Worm (Caenorhabditis elegans) whole organism, midembryonic: ENCODE measurements around the gene T04B2.8.

Experiments
- T22C8.4 ChIP-seq: fragments of 200-800 bp; sonication (Bioruptor generic); IDR thresholded peaks from 2 replicates; pipeline ENCODE4 v1.3.6; 2022; ENCODE audit warnings: missing genetic modification characterization, missing compliant biosample characterization
- cog-1 ChIP-seq: sonication (generic microtip); optimal IDR thresholded peaks from 2 replicates; lab custom pipeline; 2016; ENCODE audit warnings: missing genetic modification characterization, missing compliant biosample characterization
- flt-1 ChIP-seq: fragments of 200-800 bp; sonication (Bioruptor generic); IDR thresholded peaks from 2 replicates; pipeline ENCODE4 v1.3.6; 2022; ENCODE audit warnings: missing genetic modification characterization, missing compliant biosample characterization
- klf-2 ChIP-seq: fragments of 200-800 bp; sonication (Bioruptor generic); conservative IDR thresholded peaks from 2 replicates; pipeline ENCODE4 v1.3.6; 2022; ENCODE audit warnings: missing genetic modification reagents, missing genetic modification characterization, missing compliant biosample characterization
- med-1 ChIP-seq: sonication (generic microtip); optimal IDR thresholded peaks from 2 replicates; lab custom pipeline; 2017; ENCODE audit warnings: missing genetic modification characterization, mild to moderate bottlenecking, missing compliant biosample characterization, antibody characterized with exemption, missing genetic modification reagents; ENCODE audit not compliant: insufficient read depth
- ref-1 ChIP-seq: fragments of 200-800 bp; sonication (Bioruptor generic); conservative IDR thresholded peaks from 2 replicates; pipeline ENCODE4 v1.3.6; 2022; ENCODE audit warnings: missing genetic modification reagents, missing genetic modification characterization, missing compliant biosample characterization
- tab-1 ChIP-seq: fragments of 200-800 bp; sonication (Bioruptor generic); IDR thresholded peaks from 2 replicates; pipeline ENCODE4 v1.3.6; 2022; ENCODE audit warnings: missing genetic modification characterization, missing compliant biosample characterization
- ztf-23 ChIP-seq: fragments of 200-800 bp; sonication (Bioruptor generic); IDR thresholded peaks from 2 replicates; pipeline ENCODE4 v1.3.6; 2022; ENCODE audit warnings: missing genetic modification reagents, missing genetic modification characterization, missing compliant biosample characterization
- ztf-29 ChIP-seq: fragments of 200-800 bp; sonication (Bioruptor generic); IDR thresholded peaks from 2 replicates; pipeline ENCODE4 v1.3.6; 2022; ENCODE audit warnings: missing genetic modification reagents, missing genetic modification characterization, missing compliant biosample characterization

Gene T04B2.8

ce11 chrIV:10056138-10056537, 5.2 kb upstream of the T04B2.8 start, which contains the start of gene T04B2.7:
T04B2.7 (minus strand) TSS chrIV:10056238.
- no peak for TF ChIP-seq med-1 (GFP tag; lab: Kevin White, UChicago)
- no peak for TF ChIP-seq ref-1 (GFP tag; lab: Robert Waterston, UW)
- TF ChIP-seq flt-1, result no peak
- TF ChIP-seq cog-1 (tag; lab: Kevin White, UChicago), result no peak
- TF ChIP-seq ztf-23 (GFP tag; lab: Robert Waterston, UW), result no peak
- TF ChIP-seq tab-1, result no peak
- TF ChIP-seq T22C8.4 (GFP tag; lab: Robert Waterston, UW), result no peak
- TF ChIP-seq ztf-29 (GFP tag; lab: Robert Waterston, UW), result no peak
- TF ChIP-seq klf-2 (GFP tag; lab: Robert Waterston, UW), result no peak

- TF ChIP-seq flt-1, result no peak
- no peak for TF ChIP-seq ztf-23 (GFP tag; lab: Robert Waterston, UW)
- no peak for TF ChIP-seq klf-2 (GFP tag; lab: Robert Waterston, UW)
- TF ChIP-seq med-1 (GFP tag; lab: Kevin White, UChicago), result no peak
- no peak for TF ChIP-seq cog-1 (tag; lab: Kevin White, UChicago)
- TF ChIP-seq T22C8.4 (GFP tag; lab: Robert Waterston, UW), result no peak
- TF ChIP-seq tab-1, result no peak
- TF ChIP-seq ref-1 (GFP tag; lab: Robert Waterston, UW), result no peak
- no peak for TF ChIP-seq ztf-29 (GFP tag; lab: Robert Waterston, UW)
Observed at ce11 chrIV:10053550-10053949, 2.6 kb upstream of the T04B2.8 start, which contains the start of gene srv-12. srv-12 (minus strand) TSS chrIV:10053650.

ce11 chrIV:10048268-10048667, 2.7 kb downstream of the T04B2.8 start:
- TF ChIP-seq ref-1 (GFP tag; lab: Robert Waterston, UW) (no peak), ztf-23 (GFP tag; lab: Robert Waterston, UW) (no peak), flt-1 (no peak), cog-1 (tag; lab: Kevin White, UChicago) (no peak), med-1 (GFP tag; lab: Kevin White, UChicago) (no peak)

ce11 chrIV:10047108-10047507, 3.9 kb downstream of the T04B2.8 start, which contains the start of gene T04B2.3:
T04B2.3 (plus strand) TSS chrIV:10047408.
- TF ChIP-seq flt-1, result no peak
- no peak for TF ChIP-seq cog-1 (tag; lab: Kevin White, UChicago)
- TF ChIP-seq klf-2 (GFP tag; lab: Robert Waterston, UW), result no peak
- no peak for TF ChIP-seq tab-1
- TF ChIP-seq med-1 (GFP tag; lab: Kevin White, UChicago), result no peak
- TF ChIP-seq ztf-29 (GFP tag; lab: Robert Waterston, UW), result no peak
- no peak for TF ChIP-seq T22C8.4 (GFP tag; lab: Robert Waterston, UW)
- no peak for TF ChIP-seq ztf-23 (GFP tag; lab: Robert Waterston, UW)
- no peak for TF ChIP-seq ref-1 (GFP tag; lab: Robert Waterston, UW)

DNA sequence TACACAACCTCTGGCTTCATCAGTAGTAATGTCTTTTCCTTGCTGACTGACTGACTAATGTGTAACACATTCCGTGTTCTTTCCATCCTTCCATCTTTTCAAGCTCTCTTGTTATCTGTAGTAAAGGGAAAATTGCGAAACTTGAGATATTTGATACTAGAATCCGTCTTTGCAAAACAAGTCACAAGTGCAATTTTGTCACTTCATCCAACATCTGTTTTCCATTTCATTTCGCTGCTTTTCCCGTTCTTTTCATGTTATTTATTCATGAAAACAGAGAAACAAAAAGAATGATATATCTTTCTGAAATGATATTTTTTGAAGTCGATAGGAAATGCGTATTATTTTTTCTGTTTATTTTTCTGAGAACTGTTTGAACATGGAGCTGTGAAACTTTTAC, 5.0 kb downstream of the T04B2.8 start:
- no peak for TF ChIP-seq cog-1 (tag; lab: Kevin White, UChicago)
- TF ChIP-seq klf-2 (GFP tag; lab: Robert Waterston, UW), result no peak
- TF ChIP-seq flt-1, result no peak
- TF ChIP-seq ztf-29 (GFP tag; lab: Robert Waterston, UW), result no peak
- TF ChIP-seq med-1 (GFP tag; lab: Kevin White, UChicago), result no peak
- no peak for TF ChIP-seq ztf-23 (GFP tag; lab: Robert Waterston, UW)
- TF ChIP-seq ref-1 (GFP tag; lab: Robert Waterston, UW), result no peak
- TF ChIP-seq tab-1, result no peak
- no peak for TF ChIP-seq T22C8.4 (GFP tag; lab: Robert Waterston, UW)

ce11 chrIV:10042881-10043280, 8.1 kb downstream of the T04B2.8 start, which contains the start of gene frk-1:
frk-1 (plus strand) TSS chrIV:10043181.
- no peak for TF ChIP-seq cog-1 (tag; lab: Kevin White, UChicago)
- TF ChIP-seq T22C8.4 (GFP tag; lab: Robert Waterston, UW), result no peak
- TF ChIP-seq ref-1 (GFP tag; lab: Robert Waterston, UW), result no peak
- no peak for TF ChIP-seq klf-2 (GFP tag; lab: Robert Waterston, UW)
- TF ChIP-seq tab-1, result no peak
- TF ChIP-seq ztf-29 (GFP tag; lab: Robert Waterston, UW), result no peak
- no peak for TF ChIP-seq med-1 (GFP tag; lab: Kevin White, UChicago)
- no peak for TF ChIP-seq flt-1
- no peak for TF ChIP-seq ztf-23 (GFP tag; lab: Robert Waterston, UW)

DNA sequence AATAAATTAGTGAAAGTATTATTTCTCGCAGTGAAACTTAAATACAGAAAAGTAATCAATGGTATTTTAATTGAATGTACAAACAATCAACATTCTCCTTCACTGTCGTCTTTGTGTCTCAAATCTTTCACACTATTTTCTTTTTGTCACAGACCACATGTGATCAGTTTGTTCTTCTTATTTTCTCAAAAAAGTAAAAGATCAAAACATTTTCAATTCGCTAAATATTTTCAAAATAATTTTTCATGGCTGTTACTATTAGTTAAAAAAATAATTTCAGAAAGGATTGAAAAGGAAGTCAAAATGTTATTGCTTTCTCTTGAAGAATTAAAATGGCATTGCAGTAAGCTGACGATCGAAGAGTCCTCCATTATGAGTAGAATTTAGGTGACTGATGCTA, 10.2 kb downstream of the T04B2.8 start, which contains the start of gene dhs-31:
Gene dhs-31 (minus strand): TSS at position 101 of the 400 bp plus-strand sequence.
- TF ChIP-seq ref-1 (GFP tag; lab: Robert Waterston, UW) (no peak), flt-1 (no peak), ztf-29 (GFP tag; lab: Robert Waterston, UW) (no peak), cog-1 (tag; lab: Kevin White, UChicago) (no peak), tab-1 (no peak)

DNA sequence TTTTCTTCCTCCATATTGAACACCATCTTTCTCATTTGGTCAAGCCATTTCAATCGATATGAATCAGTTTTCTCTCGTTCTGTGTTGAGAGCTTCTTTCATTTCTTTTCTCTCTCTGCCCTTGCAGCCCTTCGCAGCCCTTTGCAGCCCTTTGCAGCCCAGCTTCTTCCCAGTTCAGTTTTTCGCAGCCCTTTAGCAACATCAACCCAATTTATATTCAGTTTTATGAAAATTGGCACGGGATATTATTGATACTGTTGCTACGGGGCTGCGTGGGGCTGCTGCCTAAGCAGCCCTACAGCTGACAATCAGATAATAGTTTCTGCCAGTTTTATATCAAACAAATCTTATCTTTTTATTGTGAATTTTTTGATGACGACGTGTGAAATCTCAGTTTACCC, 14.0 kb downstream of the T04B2.8 start, which contains the start of gene F44D12.10:
Gene F44D12.10 (minus strand): TSS at position 101 of the 400 bp plus-strand sequence.
- no peak for TF ChIP-seq flt-1
- no peak for TF ChIP-seq med-1 (GFP tag; lab: Kevin White, UChicago)
- no peak for TF ChIP-seq ztf-29 (GFP tag; lab: Robert Waterston, UW)
- TF ChIP-seq cog-1 (tag; lab: Kevin White, UChicago), result no peak
- no peak for TF ChIP-seq klf-2 (GFP tag; lab: Robert Waterston, UW)
- no peak for TF ChIP-seq ztf-23 (GFP tag; lab: Robert Waterston, UW)
- no peak for TF ChIP-seq tab-1
- no peak for TF ChIP-seq ref-1 (GFP tag; lab: Robert Waterston, UW)
- TF ChIP-seq T22C8.4 (GFP tag; lab: Robert Waterston, UW), result no peak

ce11 chrIV:10033053-10033452, 17.9 kb downstream of the T04B2.8 start, which contains the start of gene F44D12.6:
F44D12.6 (plus strand) TSS chrIV:10033353.
- TF ChIP-seq klf-2 (GFP tag; lab: Robert Waterston, UW) (no peak), ztf-23 (GFP tag; lab: Robert Waterston, UW) (no peak), med-1 (GFP tag; lab: Kevin White, UChicago) (no peak), cog-1 (tag; lab: Kevin White, UChicago) (no peak), ref-1 (GFP tag; lab: Robert Waterston, UW) (no peak), ztf-29 (GFP tag; lab: Robert Waterston, UW) (no peak), tab-1 (no peak), flt-1 (no peak), T22C8.4 (GFP tag; lab: Robert Waterston, UW) (no peak)
